Fruit fly (Drosophila melanogaster) whole organism, embryonic: ENCODE results near the gene CG15185.

Source experiments
- Bdp1 ChIP-seq: fragments of 200-800 bp; sonication (Bioruptor generic); optimal IDR thresholded peaks from 3 replicates; lab custom pipeline; 2016; ENCODE audit warnings: missing biosample characterization, missing genetic modification characterization
- BtbVII ChIP-seq: fragments of 200-800 bp; sonication (Bioruptor generic); optimal IDR thresholded peaks from 3 replicates; lab custom pipeline; 2017; ENCODE audit warnings: missing biosample characterization, mild to moderate bottlenecking, missing genetic modification characterization
- CG10147 ChIP-seq: fragments of 200-800 bp; sonication (Bioruptor generic); optimal IDR thresholded peaks from 2 replicates; lab custom pipeline; 2019; ENCODE audit warnings: missing biosample characterization, mild to moderate bottlenecking, missing genetic modification characterization, moderate library complexity
- CG10321 ChIP-seq: fragments of 200-800 bp; sonication (Bioruptor generic); IDR thresholded peaks from 2 replicates; pipeline ENCODE4 v1.3.6; 2022; ENCODE audit warnings: missing biosample characterization, missing genetic modification characterization
- CG11504 ChIP-seq: fragments of 200-800 bp; sonication (Bioruptor generic); optimal IDR thresholded peaks from 3 replicates; lab custom pipeline; 2019; ENCODE audit warnings: missing biosample characterization, mild to moderate bottlenecking, missing genetic modification characterization, moderate library complexity
- CG11560 ChIP-seq: fragments of 200-800 bp; sonication (Bioruptor generic); IDR thresholded peaks from 3 replicates; pipeline ENCODE4 v1.3.6; 2022; ENCODE audit warnings: missing biosample characterization, missing genetic modification characterization
- CG12659 ChIP-seq: fragments of 200-800 bp; sonication (Bioruptor generic); optimal IDR thresholded peaks from 3 replicates; lab custom pipeline; 2017; ENCODE audit warnings: mild to moderate bottlenecking, missing biosample characterization, missing genetic modification reagents, missing genetic modification characterization
- CG15479 ChIP-seq: fragments of 200-800 bp; sonication (Bioruptor generic); optimal IDR thresholded peaks from 3 replicates; lab custom pipeline; 2019; ENCODE audit warnings: missing biosample characterization, mild to moderate bottlenecking, missing genetic modification characterization, moderate library complexity
- CG16863 ChIP-seq: fragments of 200-800 bp; sonication (Bioruptor generic); optimal IDR thresholded peaks from 3 replicates; lab custom pipeline; 2016; ENCODE audit warnings: missing biosample characterization, missing genetic modification characterization
- CG18619 ChIP-seq: fragments of 200-800 bp; sonication (Bioruptor generic); optimal IDR thresholded peaks from 3 replicates; lab custom pipeline; 2017; ENCODE audit warnings: missing biosample characterization, mild to moderate bottlenecking, missing genetic modification characterization
- CG2875 ChIP-seq: fragments of 200-800 bp; sonication (Bioruptor generic); optimal IDR thresholded peaks from 2 replicates; lab custom pipeline; 2017; ENCODE audit warnings: missing biosample characterization, mild to moderate bottlenecking, missing genetic modification characterization, missing genetic modification reagents
- CG33213 ChIP-seq: fragments of 200-800 bp; sonication (Bioruptor generic); optimal IDR thresholded peaks from 3 replicates; lab custom pipeline; 2016; ENCODE audit warnings: missing biosample characterization, missing genetic modification characterization
- CG3726 ChIP-seq: fragments of 200-800 bp; sonication (Bioruptor generic); IDR thresholded peaks from 3 replicates; pipeline ENCODE4, ENCODE4 v1.3.6; 2022; ENCODE audit warnings: missing biosample characterization, missing genetic modification characterization
- CG4820 ChIP-seq: fragments of 200-800 bp; sonication (Bioruptor generic); optimal IDR thresholded peaks from 3 replicates; lab custom pipeline; 2016; ENCODE audit warnings: missing biosample characterization, missing genetic modification characterization
- CG6272 ChIP-seq: fragments of 200-800 bp; sonication (Bioruptor generic); IDR thresholded peaks from 2 replicates; pipeline ENCODE4 v1.3.6; 2022; ENCODE audit warnings: missing biosample characterization, missing genetic modification characterization
- CG7372 ChIP-seq: fragments of 200-800 bp; sonication (Bioruptor generic); IDR thresholded peaks from 2 replicates; pipeline ENCODE4 v1.3.6; 2022; ENCODE audit warnings: missing biosample characterization, missing genetic modification characterization
- CG7556 ChIP-seq: fragments of 200-800 bp; sonication (Bioruptor generic); optimal IDR thresholded peaks from 2 replicates; lab custom pipeline; 2017; ENCODE audit warnings: missing biosample characterization, mild to moderate bottlenecking, missing genetic modification characterization
- CG8765 ChIP-seq: fragments of 200-800 bp; sonication (Bioruptor generic); IDR thresholded peaks from 2 replicates; pipeline ENCODE4 v1.3.6; 2022; ENCODE audit warnings: missing biosample characterization, missing genetic modification characterization
- CG9215 ChIP-seq: fragments of 200-800 bp; sonication (Bioruptor generic); IDR thresholded peaks from 2 replicates; pipeline ENCODE4 v1.3.6; 2022; ENCODE audit warnings: missing biosample characterization, missing genetic modification characterization
- ERR ChIP-seq: fragments of 200-800 bp; sonication (Bioruptor generic); optimal IDR thresholded peaks from 2 replicates; lab custom pipeline; 2016; ENCODE audit warnings: missing biosample characterization, missing genetic modification characterization
- HLHmδ ChIP-seq: fragments of 200-800 bp; sonication (Bioruptor generic); optimal IDR thresholded peaks from 2 replicates; lab custom pipeline; 2018; ENCODE audit warnings: missing biosample characterization, mild to moderate bottlenecking, missing genetic modification characterization, moderate library complexity
- HmgD ChIP-seq: fragments of 200-800 bp; sonication (Bioruptor generic); optimal IDR thresholded peaks from 3 replicates; lab custom pipeline; 2016; ENCODE audit warnings: missing biosample characterization, missing genetic modification characterization
- Hr51 ChIP-seq, 2 experiments: fragments of 200-800 bp; sonication (Bioruptor generic); optimal IDR thresholded peaks; 2 replicates in 1 of 2; 3 replicates in 1 of 2; lab custom pipeline; 2016 to 2018; ENCODE audit warnings: missing biosample characterization in 2 of 2, missing genetic modification characterization in 2 of 2, mild to moderate bottlenecking in 1 of 2, moderate library complexity in 1 of 2
- Lhr ChIP-seq: fragments of 200-800 bp; sonication (Bioruptor generic); optimal IDR thresholded peaks from 3 replicates; lab custom pipeline; 2017; ENCODE audit warnings: mild to moderate bottlenecking, missing biosample characterization, missing genetic modification reagents, missing genetic modification characterization
- NFAT ChIP-seq: fragments of 200-800 bp; sonication (Bioruptor generic); IDR thresholded peaks from 2 replicates; pipeline ENCODE4 v1.3.6; 2022; ENCODE audit warnings: missing biosample characterization, missing genetic modification characterization
- Ssrp ChIP-seq: fragments of 200-800 bp; sonication (Bioruptor generic); optimal IDR thresholded peaks from 2 replicates; lab custom pipeline; 2018; ENCODE audit warnings: missing biosample characterization, mild to moderate bottlenecking, missing genetic modification characterization, moderate library complexity
- Vsx1 ChIP-seq: fragments of 200-800 bp; sonication (Bioruptor generic); optimal IDR thresholded peaks from 2 replicates; lab custom pipeline; 2017; ENCODE audit warnings: missing biosample characterization, mild to moderate bottlenecking, missing genetic modification characterization, missing genetic modification reagents
- ara ChIP-seq: fragments of 200-800 bp; sonication (Bioruptor generic); IDR thresholded peaks from 2 replicates; pipeline ENCODE4 v1.3.6; 2022; ENCODE audit warnings: missing biosample characterization, missing genetic modification characterization
- ato ChIP-seq: fragments of 200-800 bp; sonication (Bioruptor generic); IDR thresholded peaks from 2 replicates; pipeline ENCODE4 v1.3.6; 2022; ENCODE audit warnings: missing biosample characterization, missing genetic modification characterization; ENCODE audit not compliant: partially characterized antibody
- bbx ChIP-seq: fragments of 200-800 bp; sonication (Bioruptor generic); IDR thresholded peaks from 2 replicates; pipeline ENCODE4 v1.3.6; 2022; ENCODE audit warnings: missing biosample characterization, missing genetic modification characterization; ENCODE audit not compliant: partially characterized antibody
- bsh ChIP-seq, 2 experiments: fragments of 200-800 bp; sonication (Bioruptor generic); optimal IDR thresholded peaks; 2 replicates each; lab custom pipeline; 2017 to 2018; ENCODE audit warnings: mild to moderate bottlenecking in 2 of 2, missing biosample characterization in 2 of 2, missing genetic modification characterization in 2 of 2, moderate library complexity in 1 of 2
- chinmo ChIP-seq: fragments of 200-800 bp; sonication (Bioruptor generic); IDR thresholded peaks from 4 replicates; pipeline ENCODE4 v1.3.6; 2022; ENCODE audit warnings: missing biosample characterization, missing genetic modification characterization; ENCODE audit not compliant: partially characterized antibody
- ci ChIP-seq: fragments of 200-800 bp; sonication (Bioruptor generic); IDR thresholded peaks from 3 replicates; pipeline ENCODE4 v1.3.6; 2022; ENCODE audit warnings: missing biosample characterization, missing genetic modification characterization
- dimm ChIP-seq: fragments of 200-800 bp; sonication (Bioruptor generic); IDR thresholded peaks from 2 replicates; pipeline ENCODE4 v1.3.6; 2022; ENCODE audit warnings: missing biosample characterization, missing genetic modification characterization
- gem ChIP-seq: fragments of 200-800 bp; sonication (Bioruptor generic); optimal IDR thresholded peaks from 2 replicates; lab custom pipeline; 2019; ENCODE audit warnings: missing biosample characterization, mild to moderate bottlenecking, missing genetic modification characterization, moderate library complexity
- gt ChIP-seq: fragments of 200-800 bp; sonication (Bioruptor generic); IDR thresholded peaks from 2 replicates; pipeline ENCODE4 v1.3.6; 2022; ENCODE audit warnings: missing biosample characterization, missing genetic modification characterization
- knrl ChIP-seq: fragments of 200-800 bp; sonication (Bioruptor generic); IDR thresholded peaks from 3 replicates; pipeline ENCODE4 v1.3.6; 2022; ENCODE audit warnings: missing biosample characterization, missing genetic modification characterization; ENCODE audit not compliant: partially characterized antibody
- lola ChIP-seq, 3 experiments: fragments of >200 bp in 2 of 3; fragments of 200-800 bp in 1 of 3; sonication (Bioruptor generic) in 1 of 3; optimal IDR thresholded peaks; 2 replicates each; lab custom pipeline; 2017 to 2019; ENCODE audit warnings: missing biosample characterization in 3 of 3, missing genetic modification characterization in 3 of 3, mild to moderate bottlenecking in 1 of 3, moderate library complexity in 1 of 3
- nom ChIP-seq: fragments of 200-800 bp; sonication (Bioruptor generic); optimal IDR thresholded peaks from 2 replicates; lab custom pipeline; 2017; ENCODE audit warnings: missing biosample characterization, missing genetic modification characterization, mild to moderate bottlenecking, moderate library complexity, missing genetic modification reagents
- onecut ChIP-seq: fragments of 200-800 bp; sonication (Bioruptor generic); IDR thresholded peaks from 2 replicates; pipeline ENCODE4 v1.3.6; 2022; ENCODE audit warnings: missing biosample characterization, missing genetic modification characterization
- org-1 ChIP-seq: fragments of 200-800 bp; sonication (Bioruptor generic); optimal IDR thresholded peaks from 2 replicates; lab custom pipeline; 2017; ENCODE audit warnings: missing biosample characterization, missing genetic modification characterization
- p53 ChIP-seq: fragments of 200-800 bp; sonication (Bioruptor generic); optimal IDR thresholded peaks from 2 replicates; lab custom pipeline; 2016; ENCODE audit warnings: missing biosample characterization, missing genetic modification characterization
- pho ChIP-seq: fragments of 200-800 bp; sonication (Bioruptor generic); optimal IDR thresholded peaks from 2 replicates; lab custom pipeline; 2016; ENCODE audit warnings: missing biosample characterization, missing genetic modification characterization
- rib ChIP-seq: fragments of 200-800 bp; sonication (Bioruptor generic); IDR thresholded peaks from 2 replicates; pipeline ENCODE4 v1.3.6; 2022; ENCODE audit warnings: missing biosample characterization, missing genetic modification characterization
- sisA ChIP-seq: fragments of 200-800 bp; sonication (Bioruptor generic); IDR thresholded peaks from 2 replicates; pipeline ENCODE4 v1.3.6; 2022; ENCODE audit warnings: missing biosample characterization, missing genetic modification characterization
- ssp ChIP-seq: fragments of 200-800 bp; sonication (Bioruptor generic); IDR thresholded peaks from 2 replicates; pipeline ENCODE4 v1.3.6; 2022; ENCODE audit warnings: missing biosample characterization, missing genetic modification characterization
- tin ChIP-seq: fragments of 200-800 bp; sonication (Bioruptor generic); optimal IDR thresholded peaks from 3 replicates; lab custom pipeline; 2016; ENCODE audit warnings: missing biosample characterization, missing genetic modification characterization
- tna ChIP-seq: fragments of 200-800 bp; sonication (Bioruptor generic); IDR thresholded peaks from 2 replicates; pipeline ENCODE4 v1.3.6; 2022; ENCODE audit warnings: missing biosample characterization, missing genetic modification characterization; ENCODE audit not compliant: partially characterized antibody
- trh ChIP-seq: fragments of 200-800 bp; sonication (Bioruptor generic); optimal IDR thresholded peaks from 2 replicates; lab custom pipeline; 2016; ENCODE audit warnings: missing biosample characterization, missing genetic modification characterization
- zfh1 ChIP-seq: fragments of 200-800 bp; sonication (Bioruptor generic); IDR thresholded peaks from 3 replicates; pipeline ENCODE4 v1.3.6; 2022; ENCODE audit warnings: missing biosample characterization, missing genetic modification characterization

CG15185 gene

DNA sequence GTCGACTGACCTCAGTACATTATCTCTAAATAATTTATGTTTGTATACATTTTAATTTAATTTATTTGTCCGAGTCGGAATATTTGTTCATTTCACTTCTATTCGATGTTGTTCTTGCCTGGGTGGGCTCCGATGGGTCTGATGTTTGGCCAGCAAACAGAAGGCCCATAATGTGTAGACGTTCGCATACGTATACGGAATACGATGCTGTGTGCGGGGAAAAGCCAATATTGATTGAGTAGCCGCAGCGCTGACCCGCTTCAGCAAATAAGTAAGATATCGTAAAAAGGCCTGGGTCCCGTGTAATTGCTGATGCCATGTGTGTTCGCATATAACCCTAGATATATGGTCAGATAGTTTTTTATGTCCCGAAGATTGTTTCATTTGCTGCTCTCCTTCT is 22.9 kb upstream of the CG15185 start (continued):
- TF ChIP-seq chinmo (no peak), trh (peak; percentile 2), Bdp1 (GFP tag; lab: Kevin White, UChicago) (peak; percentile 44), CG11560 (tag; lab: Robert Waterston, UW) (no peak), dimm (GFP tag; lab: Robert Waterston, UW) (no peak), nom (GFP tag; lab: Kevin White, UChicago) (no peak), lola (GFP tag; optimal IDR thresholded peaks at IDR 0.05; lab: Kevin White, UChicago) (no peak), bbx (GFP tag; lab: Robert Waterston, UW) (no peak), CG3726 (GFP tag; lab: Robert Waterston, UW) (no peak), org-1 (GFP tag; lab: Kevin White, UChicago) (peak; percentile 67), CG11504 (tag; lab: Kevin White, UChicago) (peak; percentile 37), CG7556 (GFP tag; lab: Kevin White, UChicago) (peak; percentile 50), ato (GFP tag; lab: Robert Waterston, UW) (no peak), Lhr (GFP tag; lab: Kevin White, UChicago) (peak; percentile 70), NFAT (GFP tag; lab: Robert Waterston, UW) (no peak), CG8765 (GFP tag; lab: Robert Waterston, UW) (peak; percentile 44), CG9215 (GFP tag; lab: Robert Waterston, UW) (no peak), CG16863 (GFP tag; lab: Kevin White, UChicago) (peak; percentile 41), ci (GFP tag; lab: Robert Waterston, UW) (peak; percentile 77), CG12659 (no peak), ssp (GFP tag; lab: Robert Waterston, UW) (no peak), CG10147 (GFP tag; lab: Kevin White, UChicago) (no peak), HLHmδ (peak; percentile 40), Vsx1 (peak; percentile 69), gt (GFP tag; lab: Robert Waterston, UW) (no peak), ERR (GFP tag; lab: Kevin White, UChicago) (no peak), knrl (GFP tag; lab: Robert Waterston, UW) (no peak), tin (no peak), tna (GFP tag; lab: Robert Waterston, UW) (no peak), CG15479 (GFP tag; lab: Kevin White, UChicago) (peak; percentile 55), CG6272 (no peak), CG10321 (GFP tag; lab: Robert Waterston, UW) (no peak), HmgD (GFP tag; lab: Kevin White, UChicago) (no peak), onecut (GFP tag; lab: Robert Waterston, UW) (peak; percentile 63), p53 (GFP tag; lab: Kevin White, UChicago) (no peak), CG4820 (peak; percentile 1), pho (no peak), rib (GFP tag; lab: Robert Waterston, UW) (no peak), BtbVII (GFP tag; lab: Kevin White, UChicago) (peak; percentile 44), bsh (GFP tag; optimal IDR thresholded peaks at IDR 0.05; lab: Kevin White, UChicago) (peak in 1 of 2 experiments; percentile 72), Hr51 (GFP tag; optimal IDR thresholded peaks at IDR 0.05; lab: Kevin White, UChicago) (peak in 1 of 2 experiments; percentile 1), CG33213 (peak; percentile 25), CG2875 (peak; percentile 76), CG7372 (GFP tag; lab: Robert Waterston, UW) (no peak), CG18619 (GFP tag; lab: Kevin White, UChicago) (peak; percentile 48), sisA (GFP tag; lab: Robert Waterston, UW) (no peak), ara (peak; percentile 35; the same call in 1 of the 2 replicates), gem (peak; percentile 70), zfh1 (GFP tag; lab: Robert Waterston, UW) (peak; percentile 57; the same call in 2 of the 3 replicates), Ssrp (tag; lab: Kevin White, UChicago) (no peak)
